Worm (Caenorhabditis elegans): ENCODE results near the gene C47E8.9.

- TF ChIP-seq dao-5 (tag; optimal IDR thresholded peaks at IDR 0.05) (no peak), W03F9.2 (tag; optimal IDR thresholded peaks at IDR 0.05) (no peak), him-1 (tag; optimal IDR thresholded peaks at IDR 0.05) (no peak)
Measured at ce11 chrV:14682870-14683269, 19.8 kb downstream of the C47E8.9 start.
